Worm (Caenorhabditis elegans): ENCODE measurements around the gene C25H3.1.

The C25H3.1 gene

DNA sequence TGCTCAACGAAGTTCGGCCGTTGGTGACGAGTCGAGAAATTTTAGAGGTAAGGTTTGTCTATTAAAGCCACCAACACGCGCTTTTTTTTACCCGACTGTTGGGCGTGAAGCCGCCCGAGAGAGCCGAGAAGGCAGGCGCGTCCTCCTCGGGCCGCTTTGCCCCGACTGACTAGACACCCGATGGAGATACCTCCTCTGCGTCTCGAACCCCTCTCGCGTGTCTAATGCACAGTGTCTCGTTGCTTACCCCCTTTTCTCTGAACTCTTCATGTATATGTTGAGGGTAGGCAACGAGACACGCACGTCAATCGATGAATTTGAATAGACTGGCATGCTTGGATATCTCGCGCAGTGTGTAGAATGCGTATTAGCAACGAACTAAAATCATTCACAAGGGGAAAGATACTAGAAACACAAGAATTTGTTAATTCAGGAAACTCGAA lies 37.1 kb upstream of the C25H3.1 start:
- peak; percentile 42 for TF ChIP-seq nhr-76 (tag; optimal IDR thresholded peaks at IDR 0.05)
- TF ChIP-seq elt-1 (tag; optimal IDR thresholded peaks at IDR 0.05): peak; percentile 11
- TF ChIP-seq egl-27 (tag; optimal IDR thresholded peaks at IDR 0.05): no peak
- TF ChIP-seq pha-4 (tag; optimal IDR thresholded peaks at IDR 0.05): peak; percentile 72
- peak; percentile 51 for TF ChIP-seq ztf-11 (tag; optimal IDR thresholded peaks at IDR 0.05)
- TF ChIP-seq pqm-1 (tag; optimal IDR thresholded peaks at IDR 0.05): peak; percentile 46
- TF ChIP-seq nhr-77 (tag; optimal IDR thresholded peaks at IDR 0.05): no peak
- peak; percentile 96 for TF ChIP-seq egl-5 (tag; optimal IDR thresholded peaks at IDR 0.05)
- TF ChIP-seq tbx-2 (tag; optimal IDR thresholded peaks at IDR 0.05): peak; percentile 82
- TF ChIP-seq nhr-43 (tag; optimal IDR thresholded peaks at IDR 0.05; ENCODE audit: poor library complexity, severe bottlenecking): peak; percentile 75
- TF ChIP-seq lin-39 (tag; optimal IDR thresholded peaks at IDR 0.05): peak; percentile 86
- TF ChIP-seq ceh-82 (tag; optimal IDR thresholded peaks at IDR 0.05): peak; percentile 64
- TF ChIP-seq nhr-11 (tag; optimal IDR thresholded peaks at IDR 0.05): peak; percentile 20
- peak; percentile 6 for TF ChIP-seq ceh-16 (tag; optimal IDR thresholded peaks at IDR 0.05)
- peak; percentile 64 for TF ChIP-seq nhr-23 (tag; optimal IDR thresholded peaks at IDR 0.05)
- no peak for TF ChIP-seq daf-12 (tag; optimal IDR thresholded peaks at IDR 0.05)
- peak; percentile 55 for TF ChIP-seq jun-1 (tag; optimal IDR thresholded peaks at IDR 0.05)
- peak; percentile 89 for TF ChIP-seq hmg-11 (tag; optimal IDR thresholded peaks at IDR 0.05)
- peak; percentile 92 for TF ChIP-seq lsy-12 (tag; optimal IDR thresholded peaks at IDR 0.05)
- TF ChIP-seq mml-1 (tag; optimal IDR thresholded peaks at IDR 0.05): no peak
- peak; percentile 53 for TF ChIP-seq skn-1 (tag; optimal IDR thresholded peaks at IDR 0.05)
- peak; percentile 65 for TF ChIP-seq R02D3.7 (tag; optimal IDR thresholded peaks at IDR 0.05)
- TF ChIP-seq fos-1 (tag; optimal IDR thresholded peaks at IDR 0.05): no peak
- peak; percentile 82 for TF ChIP-seq unc-62 (GFP tag; optimal IDR thresholded peaks at IDR 0.05)
- TF ChIP-seq lin-15B (tag; optimal IDR thresholded peaks at IDR 0.05): peak; percentile 69
- peak; percentile 99 for TF ChIP-seq nfya-1 (tag; optimal IDR thresholded peaks at IDR 0.05; ENCODE audit: insufficient read depth)
- peak in 1 of 3 experiments; percentile 82 for TF ChIP-seq elt-3 (tag; optimal IDR thresholded peaks at IDR 0.05)
- TF ChIP-seq fkh-10 (GFP tag; optimal IDR thresholded peaks at IDR 0.05): peak; percentile 71
- TF ChIP-seq sea-2 (GFP tag; optimal IDR thresholded peaks at IDR 0.05): peak; percentile 46
- peak; percentile 84 for TF ChIP-seq elt-2 (tag; optimal IDR thresholded peaks at IDR 0.05)
- no peak for TF ChIP-seq ceh-9 (tag; optimal IDR thresholded peaks at IDR 0.05)
- no peak for TF ChIP-seq ZK546.5 (tag; optimal IDR thresholded peaks at IDR 0.05)
- peak; percentile 50 for TF ChIP-seq snpc-4 (tag; optimal IDR thresholded peaks at IDR 0.05)
- peak; percentile 86 for TF ChIP-seq ceh-28 (tag; optimal IDR thresholded peaks at IDR 0.05)
- peak; percentile 67 for TF ChIP-seq mdl-1 (tag; optimal IDR thresholded peaks at IDR 0.05)
- no peak for TF ChIP-seq aly-2 (tag; optimal IDR thresholded peaks at IDR 0.05)
- no peak for TF ChIP-seq nhr-28 (tag; optimal IDR thresholded peaks at IDR 0.05)
- no peak for TF ChIP-seq nhr-237 (tag; optimal IDR thresholded peaks at IDR 0.05)
- peak; percentile 47 for TF ChIP-seq nhr-67 (tag; optimal IDR thresholded peaks at IDR 0.05)
- peak; percentile 13 for TF ChIP-seq fkh-2 (tag; optimal IDR thresholded peaks at IDR 0.05)
- peak; percentile 48 for TF ChIP-seq zag-1 (tag; optimal IDR thresholded peaks at IDR 0.05)
- TF ChIP-seq nhr-12 (tag; optimal IDR thresholded peaks at IDR 0.05): no peak
- no peak for TF ChIP-seq unc-39 (tag; optimal IDR thresholded peaks at IDR 0.05)
- peak; percentile 86 for TF ChIP-seq ztf-4 (tag; optimal IDR thresholded peaks at IDR 0.05)
- TF ChIP-seq nhr-25 (tag; optimal IDR thresholded peaks at IDR 0.05): peak; percentile 94
- no peak for TF ChIP-seq eor-1 (tag; optimal IDR thresholded peaks at IDR 0.05)
- peak; percentile 100 for TF ChIP-seq ama-1 (optimal IDR thresholded peaks at IDR 0.05)
